Fruit fly (Drosophila melanogaster) whole organism: ENCODE results near the gene CG14285.

Experiments
- CG8478 ChIP-seq: fragments of >200 bp; optimal IDR thresholded peaks from 2 replicates; lab custom pipeline; 2018; ENCODE audit warnings: inconsistent platforms
- Dll ChIP-seq: fragments of >200 bp; optimal IDR thresholded peaks from 2 replicates; lab custom pipeline; 2017
- EcR ChIP-seq, 2 experiments: fragments of >200 bp; optimal IDR thresholded peaks; 2 replicates each; lab custom pipeline; 2017; ENCODE audit warnings: missing biosample characterization in 2 of 2, missing genetic modification characterization in 2 of 2, missing genetic modification reagents in 2 of 2
- pan ChIP-seq: fragments of >200 bp; optimal IDR thresholded peaks from 2 replicates; lab custom pipeline; 2017
- psq ChIP-seq: fragments of >200 bp; optimal IDR thresholded peaks from 2 replicates; lab custom pipeline; 2017
- usp ChIP-seq: fragments of >200 bp; optimal IDR thresholded peaks from 2 replicates; lab custom pipeline; 2017; ENCODE audit warnings: missing biosample characterization, missing genetic modification characterization, mixed read lengths

The CG14285 gene

dm6 chr3R:19052475-19052874 is 27.6 kb downstream of the CG14285 start:
- TF ChIP-seq pan (lab: Kevin White, UChicago), result no peak
- TF ChIP-seq EcR (GFP tag; optimal IDR thresholded peaks at IDR 0.05; lab: Kevin White, UChicago), result no peak
- no peak for TF ChIP-seq psq (lab: Kevin White, UChicago)
- no peak for TF ChIP-seq usp (GFP tag; lab: Kevin White, UChicago)
- TF ChIP-seq CG8478, result no peak
- no peak for TF ChIP-seq Dll (lab: Kevin White, UChicago)

dm6 chr3R:19054839-19055238 is 29.9 kb downstream of the CG14285 start:
- TF ChIP-seq pan (lab: Kevin White, UChicago) (no peak), usp (GFP tag; lab: Kevin White, UChicago) (no peak), psq (lab: Kevin White, UChicago) (no peak), EcR (GFP tag; optimal IDR thresholded peaks at IDR 0.05; lab: Kevin White, UChicago) (no peak), CG8478 (no peak), Dll (lab: Kevin White, UChicago) (no peak)

DNA sequence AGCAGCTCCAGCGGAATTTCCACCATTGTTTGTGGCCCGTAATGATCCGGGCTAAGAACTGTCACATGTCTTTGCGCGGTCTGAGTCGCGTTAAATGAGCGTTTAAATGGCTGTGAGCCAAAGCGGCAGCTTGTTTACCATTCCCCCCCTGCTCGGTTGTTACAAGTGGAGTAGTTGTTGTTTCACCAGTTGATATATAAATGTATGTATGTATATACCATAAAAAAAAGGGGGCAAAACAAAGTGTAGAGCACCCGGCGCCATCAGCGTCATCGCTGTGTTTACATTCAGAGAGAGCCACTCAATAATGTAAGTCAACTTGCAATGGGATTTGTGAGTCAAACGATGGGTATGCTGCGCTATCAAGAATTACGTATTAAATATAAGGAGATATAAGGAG is 32.0 kb downstream of the CG14285 start:
- no peak for TF ChIP-seq EcR (GFP tag; optimal IDR thresholded peaks at IDR 0.05; lab: Kevin White, UChicago)
- no peak for TF ChIP-seq Dll (lab: Kevin White, UChicago)
- TF ChIP-seq CG8478, result no peak
- TF ChIP-seq pan (lab: Kevin White, UChicago), result no peak
- no peak for TF ChIP-seq usp (GFP tag; lab: Kevin White, UChicago)
- TF ChIP-seq psq (lab: Kevin White, UChicago), result no peak

dm6 chr3R:19058384-19058783 is 33.5 kb downstream of the CG14285 start:
- TF ChIP-seq psq (lab: Kevin White, UChicago), result no peak
- TF ChIP-seq pan (lab: Kevin White, UChicago), result no peak
- TF ChIP-seq usp (GFP tag; lab: Kevin White, UChicago), result no peak
- TF ChIP-seq Dll (lab: Kevin White, UChicago), result no peak
- no peak for TF ChIP-seq EcR (GFP tag; optimal IDR thresholded peaks at IDR 0.05; lab: Kevin White, UChicago)
- no peak for TF ChIP-seq CG8478

- TF ChIP-seq pan (lab: Kevin White, UChicago), result no peak
- no peak for TF ChIP-seq EcR (GFP tag; optimal IDR thresholded peaks at IDR 0.05; lab: Kevin White, UChicago)
- no peak for TF ChIP-seq Dll (lab: Kevin White, UChicago)
- no peak for TF ChIP-seq psq (lab: Kevin White, UChicago)
- TF ChIP-seq CG8478, result no peak
- no peak for TF ChIP-seq usp (GFP tag; lab: Kevin White, UChicago)
These were observed 34.4 kb downstream of the CG14285 start for dm6 chr3R:19059285-19059684.

DNA sequence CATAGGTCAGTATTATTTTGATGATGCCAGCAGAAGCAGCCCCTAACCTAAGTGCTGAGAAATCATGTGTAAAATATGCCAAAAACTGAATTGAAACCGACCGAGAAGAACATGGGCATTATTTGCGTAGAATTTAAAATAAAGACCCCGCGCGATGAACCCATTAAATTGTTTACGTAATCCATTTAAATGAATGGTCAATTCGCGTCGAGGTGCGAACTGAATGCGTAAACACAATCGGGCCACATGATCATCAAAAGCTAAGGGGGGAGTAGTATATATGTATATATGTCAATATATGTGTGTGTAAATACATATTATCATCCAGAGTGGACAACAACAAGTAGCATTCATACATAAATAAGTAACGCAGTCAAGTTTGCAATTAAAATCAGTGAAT is 35.3 kb downstream of the CG14285 start:
- no peak for TF ChIP-seq CG8478
- no peak for TF ChIP-seq Dll (lab: Kevin White, UChicago)
- TF ChIP-seq psq (lab: Kevin White, UChicago), result no peak
- no peak for TF ChIP-seq EcR (GFP tag; optimal IDR thresholded peaks at IDR 0.05; lab: Kevin White, UChicago)
- TF ChIP-seq pan (lab: Kevin White, UChicago), result no peak
- TF ChIP-seq usp (GFP tag; lab: Kevin White, UChicago), result no peak

DNA sequence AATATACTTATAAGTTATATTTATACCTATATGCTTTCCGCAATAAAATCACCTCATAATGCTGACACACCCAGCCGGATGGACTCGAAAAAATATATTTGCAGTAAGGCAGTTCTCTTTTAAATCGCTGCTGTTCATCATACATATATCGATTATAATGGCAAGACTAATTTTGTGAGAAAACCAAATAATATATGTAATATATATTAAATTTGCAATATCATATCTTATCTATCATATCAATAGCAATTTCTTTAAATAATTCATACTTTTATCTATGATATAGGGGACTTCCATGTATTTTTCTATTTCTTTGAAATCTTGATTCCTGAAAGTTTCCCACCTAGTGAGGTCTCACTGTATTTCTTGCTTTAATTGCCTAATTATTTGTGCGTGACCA is 37.6 kb downstream of the CG14285 start:
- TF ChIP-seq pan (lab: Kevin White, UChicago), result no peak
- TF ChIP-seq EcR (GFP tag; optimal IDR thresholded peaks at IDR 0.05; lab: Kevin White, UChicago), result no peak
- TF ChIP-seq CG8478, result no peak
- TF ChIP-seq psq (lab: Kevin White, UChicago), result no peak
- no peak for TF ChIP-seq Dll (lab: Kevin White, UChicago)
- no peak for TF ChIP-seq usp (GFP tag; lab: Kevin White, UChicago)

DNA sequence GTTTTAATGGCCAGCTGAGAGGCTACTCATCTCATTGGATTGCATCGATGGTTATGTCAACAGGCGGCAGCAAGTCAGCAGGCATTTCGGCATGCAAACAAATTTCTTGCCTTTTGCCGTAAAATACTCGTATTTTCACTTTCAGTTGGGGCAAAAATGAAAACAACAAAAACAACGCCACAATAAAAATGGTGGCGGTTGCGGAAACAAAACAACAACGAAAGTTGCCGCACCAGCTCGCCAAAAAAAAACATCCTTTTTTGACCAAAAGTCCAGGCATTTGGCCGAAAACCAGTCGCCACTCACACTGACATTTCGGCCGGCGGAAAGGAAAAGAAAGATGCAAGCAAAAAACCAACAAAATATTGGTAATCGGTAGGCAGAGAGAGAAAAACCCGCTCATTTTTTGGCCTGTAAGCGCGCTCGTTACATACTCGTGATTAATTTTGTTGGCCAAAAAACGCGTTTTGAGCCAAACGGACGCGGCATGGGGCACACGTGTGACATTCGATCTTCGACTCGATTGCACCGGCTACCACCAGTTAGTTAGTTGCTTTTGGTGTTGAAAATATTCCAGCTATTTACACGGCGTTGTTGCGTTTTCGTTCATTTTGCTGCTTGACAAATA is 39.3 kb downstream of the CG14285 start:
- TF ChIP-seq pan (lab: Kevin White, UChicago), result no peak
- no peak for TF ChIP-seq Dll (lab: Kevin White, UChicago)
- TF ChIP-seq EcR (GFP tag; optimal IDR thresholded peaks at IDR 0.05; lab: Kevin White, UChicago), result no peak
- TF ChIP-seq CG8478, result no peak
- no peak for TF ChIP-seq psq (lab: Kevin White, UChicago)
- TF ChIP-seq usp (GFP tag; lab: Kevin White, UChicago), result no peak

- TF ChIP-seq Dll (lab: Kevin White, UChicago) (no peak), CG8478 (no peak)
These were observed 40.6 kb downstream of the CG14285 start for dm6 chr3R:19065474-19065873.

dm6 chr3R:19066965-19067614 is 42.2 kb downstream of the CG14285 start:
- TF ChIP-seq usp (GFP tag; lab: Kevin White, UChicago) (no peak), psq (lab: Kevin White, UChicago) (no peak), Dll (lab: Kevin White, UChicago) (no peak), EcR (GFP tag; optimal IDR thresholded peaks at IDR 0.05; lab: Kevin White, UChicago) (no peak), CG8478 (no peak), pan (lab: Kevin White, UChicago) (no peak)

dm6 chr3R:19067876-19068406 is 43.0 kb downstream of the CG14285 start:
- TF ChIP-seq usp (GFP tag; lab: Kevin White, UChicago) (no peak), Dll (lab: Kevin White, UChicago) (no peak), EcR (GFP tag; optimal IDR thresholded peaks at IDR 0.05; lab: Kevin White, UChicago) (no peak), pan (lab: Kevin White, UChicago) (no peak), psq (lab: Kevin White, UChicago) (no peak), CG8478 (no peak)

DNA sequence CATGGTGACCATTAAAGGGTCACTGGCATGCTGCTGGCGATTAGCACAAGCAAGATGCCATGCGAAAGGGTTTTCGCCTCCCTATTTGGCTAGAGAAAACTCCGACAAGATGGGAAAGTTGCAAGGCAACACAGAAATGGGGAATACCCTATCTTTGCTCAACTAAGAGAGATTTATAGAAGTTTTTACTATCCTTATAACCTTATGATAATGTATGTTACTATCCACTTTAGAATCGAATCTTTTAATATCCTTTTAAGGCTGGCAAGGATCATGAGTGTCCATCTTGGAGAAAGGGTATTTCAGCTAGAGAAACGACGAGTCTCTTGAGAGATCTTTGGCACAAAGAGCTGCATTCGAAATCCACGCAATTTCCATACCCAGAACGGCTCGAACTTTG is 44.8 kb downstream of the CG14285 start:
- no peak for TF ChIP-seq Dll (lab: Kevin White, UChicago)
- TF ChIP-seq usp (GFP tag; lab: Kevin White, UChicago), result no peak
- TF ChIP-seq EcR (GFP tag; optimal IDR thresholded peaks at IDR 0.05; lab: Kevin White, UChicago), result no peak
- no peak for TF ChIP-seq psq (lab: Kevin White, UChicago)
- TF ChIP-seq CG8478, result no peak
